Fruit fly (Drosophila melanogaster): ENCODE measurements around the gene CG4928.

- no peak for TF ChIP-seq Sox14 (GFP tag; optimal IDR thresholded peaks at IDR 0.05)
- TF ChIP-seq Sox102F (GFP tag; optimal IDR thresholded peaks at IDR 0.05), result no peak
- TF ChIP-seq ss (GFP tag; optimal IDR thresholded peaks at IDR 0.05), result no peak
- no peak for TF ChIP-seq CG6163 (GFP tag; IDR thresholded peaks at IDR 0.05)
- no peak for TF ChIP-seq CG4318 (GFP tag; optimal IDR thresholded peaks at IDR 0.05)
- TF ChIP-seq Eip93F (GFP tag; optimal IDR thresholded peaks at IDR 0.05), result no peak
- no peak for TF ChIP-seq salr (GFP tag; optimal IDR thresholded peaks at IDR 0.05)
- TF ChIP-seq CG6854 (GFP tag; optimal IDR thresholded peaks at IDR 0.05), result no peak
- no peak for TF ChIP-seq Gug (GFP tag; IDR thresholded peaks at IDR 0.05)
- TF ChIP-seq CG32006 (GFP tag; optimal IDR thresholded peaks at IDR 0.05), result no peak
- no peak for TF ChIP-seq CG8119 (GFP tag; IDR thresholded peaks at IDR 0.05)
- TF ChIP-seq pdm3 (GFP tag; optimal IDR thresholded peaks at IDR 0.05), result no peak
- no peak for TF ChIP-seq CG7368 (GFP tag; optimal IDR thresholded peaks at IDR 0.05)
- no peak for TF ChIP-seq topi (GFP tag; optimal IDR thresholded peaks at IDR 0.05)
These were observed 23.5 kb upstream of the CG4928 start, which contains the start of gene CG13002 for dm6 chrX:16889510-16889909.

All from whole organism, prepupa.